Fruit fly (Drosophila melanogaster) whole organism, embryonic: ENCODE results near the gene CG43389.

Experiments
- Atf3 ChIP-seq: fragments of 200-800 bp; sonication (Bioruptor generic); optimal IDR thresholded peaks from 3 replicates; lab custom pipeline; 2016; ENCODE audit warnings: missing biosample characterization, missing genetic modification characterization
- C15 ChIP-seq: fragments of 200-800 bp; sonication (Bioruptor generic); IDR thresholded peaks from 3 replicates; pipeline ENCODE4 v1.3.6; 2022; ENCODE audit warnings: missing biosample characterization, missing genetic modification characterization
- CG10654 ChIP-seq: fragments of 200-800 bp; sonication (Bioruptor generic); optimal IDR thresholded peaks from 2 replicates; lab custom pipeline; 2016; ENCODE audit warnings: missing biosample characterization, missing genetic modification characterization
- CG11093 ChIP-seq: fragments of 200-800 bp; sonication (Bioruptor generic); IDR thresholded peaks from 3 replicates; pipeline ENCODE4 v1.3.6; 2022; ENCODE audit warnings: missing biosample characterization, missing genetic modification characterization
- CG12155 ChIP-seq: fragments of 200-800 bp; sonication (Bioruptor generic); optimal IDR thresholded peaks from 3 replicates; lab custom pipeline; 2016; ENCODE audit warnings: missing biosample characterization, missing genetic modification characterization
- CG1233 ChIP-seq: fragments of 200-800 bp; sonication (Bioruptor generic); optimal IDR thresholded peaks from 4 replicates; lab custom pipeline; 2018; ENCODE audit warnings: missing biosample characterization, mild to moderate bottlenecking, missing genetic modification characterization
- CG12391 ChIP-seq: fragments of 200-800 bp; sonication (Bioruptor generic); optimal IDR thresholded peaks from 3 replicates; lab custom pipeline; 2018; ENCODE audit warnings: missing biosample characterization, mild to moderate bottlenecking, missing genetic modification characterization, moderate library complexity
- CG14710 ChIP-seq: fragments of 200-800 bp; sonication (Bioruptor generic); optimal IDR thresholded peaks from 3 replicates; lab custom pipeline; 2019; ENCODE audit warnings: missing biosample characterization, mild to moderate bottlenecking, missing genetic modification characterization, moderate library complexity
- CG16815 ChIP-seq: fragments of 200-800 bp; sonication (Bioruptor generic); optimal IDR thresholded peaks from 3 replicates; lab custom pipeline; 2017; ENCODE audit warnings: missing biosample characterization, mild to moderate bottlenecking, missing genetic modification characterization
- CG17829 ChIP-seq: fragments of 200-800 bp; optimal IDR thresholded peaks from 2 replicates; lab custom pipeline; 2019; ENCODE audit warnings: missing biosample characterization, mild to moderate bottlenecking, missing genetic modification characterization, moderate library complexity
- CG1832 ChIP-seq: fragments of 200-800 bp; sonication (Bioruptor generic); optimal IDR thresholded peaks from 2 replicates; lab custom pipeline; 2017; ENCODE audit warnings: missing biosample characterization, mild to moderate bottlenecking, missing genetic modification characterization, inconsistent platforms
- CG2889 ChIP-seq: fragments of 200-800 bp; sonication (Bioruptor generic); IDR thresholded peaks from 3 replicates; pipeline ENCODE4 v1.3.6; 2022; ENCODE audit warnings: missing biosample characterization, missing genetic modification characterization
- CG30431 ChIP-seq: fragments of 200-800 bp; sonication (Bioruptor generic); optimal IDR thresholded peaks from 2 replicates; lab custom pipeline; 2017; ENCODE audit warnings: missing biosample characterization, missing genetic modification characterization
- CG31224 ChIP-seq: fragments of 200-800 bp; sonication (Bioruptor generic); IDR thresholded peaks from 2 replicates; pipeline ENCODE4 v1.3.6; 2022; ENCODE audit warnings: missing biosample characterization, missing genetic modification characterization
- CG3281 ChIP-seq: fragments of 200-800 bp; sonication (Bioruptor generic); optimal IDR thresholded peaks from 3 replicates; lab custom pipeline; 2017; ENCODE audit warnings: missing biosample characterization, mild to moderate bottlenecking, missing genetic modification characterization
- CG4617 ChIP-seq: fragments of 200-800 bp; sonication (Bioruptor generic); optimal IDR thresholded peaks from 3 replicates; lab custom pipeline; 2016; ENCODE audit warnings: missing biosample characterization, missing genetic modification characterization, borderline replicate concordance
- CG5245 ChIP-seq: fragments of 200-800 bp; sonication (Bioruptor generic); optimal IDR thresholded peaks from 3 replicates; lab custom pipeline; 2016; ENCODE audit warnings: missing biosample characterization, missing genetic modification characterization
- CoRest ChIP-seq: fragments of 200-800 bp; sonication (Bioruptor generic); optimal IDR thresholded peaks from 3 replicates; lab custom pipeline; 2018; ENCODE audit warnings: missing biosample characterization, mild to moderate bottlenecking, missing genetic modification characterization, moderate library complexity
- D19A ChIP-seq: fragments of 200-800 bp; optimal IDR thresholded peaks from 3 replicates; lab custom pipeline; 2019; ENCODE audit warnings: missing biosample characterization, mild to moderate bottlenecking, missing genetic modification characterization, moderate library complexity
- Dref ChIP-seq: fragments of 200-800 bp; sonication (Bioruptor generic); IDR thresholded peaks from 2 replicates; pipeline ENCODE4 v1.3.6; 2022; ENCODE audit warnings: missing biosample characterization, missing genetic modification characterization
- Elba2 ChIP-seq: fragments of 200-800 bp; sonication (Bioruptor generic); optimal IDR thresholded peaks from 3 replicates; lab custom pipeline; 2016; ENCODE audit warnings: missing biosample characterization, missing genetic modification characterization
- Fer2 ChIP-seq: fragments of 200-800 bp; sonication (Bioruptor generic); optimal IDR thresholded peaks from 2 replicates; lab custom pipeline; 2018; ENCODE audit warnings: missing biosample characterization, mild to moderate bottlenecking, missing genetic modification characterization, moderate library complexity
- Hand ChIP-seq: fragments of 200-800 bp; sonication (Bioruptor generic); optimal IDR thresholded peaks from 2 replicates; lab custom pipeline; 2017; ENCODE audit warnings: mild to moderate bottlenecking, missing biosample characterization, missing genetic modification reagents, missing genetic modification characterization
- HmgZ ChIP-seq: fragments of 200-800 bp; sonication (Bioruptor generic); optimal IDR thresholded peaks from 2 replicates; lab custom pipeline; 2018; ENCODE audit warnings: missing biosample characterization, mild to moderate bottlenecking, missing genetic modification characterization
- Hr78 ChIP-seq, 2 experiments: fragments of 200-800 bp in 1 of 2; fragments of >200 bp in 1 of 2; sonication (Bioruptor generic) in 1 of 2; optimal IDR thresholded peaks; 2 replicates each; lab custom pipeline; 2017 to 2019; ENCODE audit warnings: missing biosample characterization in 2 of 2, missing genetic modification characterization in 2 of 2, mild to moderate bottlenecking in 1 of 2, moderate library complexity in 1 of 2
- Hsf ChIP-seq: fragments of 200-800 bp; sonication (Bioruptor generic); optimal IDR thresholded peaks from 3 replicates; lab custom pipeline; 2016; ENCODE audit warnings: missing biosample characterization, missing genetic modification characterization
- Med ChIP-seq: fragments of 200-800 bp; sonication (Bioruptor generic); peaks from one replicate; lab custom pipeline; 2016; ENCODE audit warnings: missing biosample characterization, missing genetic modification characterization, mild to moderate bottlenecking, inconsistent platforms, moderate library complexity
- Ptx1 ChIP-seq: fragments of 200-800 bp; sonication (Bioruptor generic); IDR thresholded peaks from 2 replicates; pipeline ENCODE4 v1.3.6; 2022; ENCODE audit warnings: missing biosample characterization, missing genetic modification characterization
- Sin3A ChIP-seq: fragments of >200 bp; optimal IDR thresholded peaks from 2 replicates; lab custom pipeline; 2018
- Stat92E ChIP-seq, 3 experiments: fragments of >200 bp in 2 of 3; fragments of 200-800 bp in 1 of 3; sonication (Bioruptor generic) in 1 of 3; optimal IDR thresholded peaks; 2 replicates each; lab custom pipeline; 2017 to 2019; ENCODE audit warnings: missing biosample characterization in 3 of 3, missing genetic modification characterization in 3 of 3, mild to moderate bottlenecking in 1 of 3, moderate library complexity in 1 of 3
- Vsx1 ChIP-seq: fragments of 200-800 bp; sonication (Bioruptor generic); optimal IDR thresholded peaks from 2 replicates; lab custom pipeline; 2017; ENCODE audit warnings: missing biosample characterization, mild to moderate bottlenecking, missing genetic modification characterization, missing genetic modification reagents
- chn ChIP-seq: fragments of 200-800 bp; sonication (Bioruptor generic); optimal IDR thresholded peaks from 2 replicates; lab custom pipeline; 2016; ENCODE audit warnings: missing biosample characterization, missing genetic modification characterization
- crc ChIP-seq: fragments of 200-800 bp; sonication (Bioruptor generic); optimal IDR thresholded peaks from 2 replicates; lab custom pipeline; 2016; ENCODE audit warnings: missing biosample characterization, missing genetic modification characterization
- dysf ChIP-seq: fragments of 200-800 bp; sonication (Bioruptor generic); IDR thresholded peaks from 3 replicates; pipeline ENCODE4 v1.3.6; 2022; ENCODE audit warnings: missing biosample characterization, missing genetic modification characterization
- en ChIP-seq: fragments of 200-800 bp; sonication (Bioruptor generic); optimal IDR thresholded peaks from 2 replicates; lab custom pipeline; 2016; ENCODE audit warnings: missing biosample characterization, missing genetic modification characterization
- ewg ChIP-seq: fragments of 200-800 bp; sonication (Bioruptor generic); optimal IDR thresholded peaks from 3 replicates; lab custom pipeline; 2017; ENCODE audit warnings: mild to moderate bottlenecking, missing biosample characterization, missing genetic modification reagents, missing genetic modification characterization
- fd96Cb ChIP-seq: fragments of 200-800 bp; sonication (Bioruptor generic); optimal IDR thresholded peaks from 2 replicates; lab custom pipeline; 2018; ENCODE audit warnings: missing biosample characterization, mild to moderate bottlenecking, missing genetic modification characterization, moderate library complexity
- fru ChIP-seq: fragments of >200 bp; optimal IDR thresholded peaks from 2 replicates; lab custom pipeline; 2017
- grn ChIP-seq: fragments of 200-800 bp; sonication (Bioruptor generic); optimal IDR thresholded peaks from 3 replicates; lab custom pipeline; 2017; ENCODE audit warnings: missing biosample characterization, missing genetic modification characterization
- jumu ChIP-seq: fragments of 200-800 bp; sonication (Bioruptor generic); optimal IDR thresholded peaks from 3 replicates; lab custom pipeline; 2016; ENCODE audit warnings: missing biosample characterization, missing genetic modification characterization
- kay ChIP-seq: fragments of 200-800 bp; sonication (Bioruptor generic); optimal IDR thresholded peaks from 2 replicates; lab custom pipeline; 2016; ENCODE audit warnings: missing biosample characterization, missing genetic modification characterization
- lab ChIP-seq: fragments of 200-800 bp; sonication (Bioruptor generic); optimal IDR thresholded peaks from 3 replicates; lab custom pipeline; 2017; ENCODE audit warnings: missing biosample characterization, missing genetic modification characterization, mild to moderate bottlenecking, moderate library complexity, missing genetic modification reagents
- schlank ChIP-seq: fragments of 200-800 bp; sonication (Bioruptor generic); optimal IDR thresholded peaks from 2 replicates; lab custom pipeline; 2018; ENCODE audit warnings: missing biosample characterization, mild to moderate bottlenecking, missing genetic modification characterization
- sima ChIP-seq: fragments of 200-800 bp; sonication (Bioruptor generic); optimal IDR thresholded peaks from 2 replicates; lab custom pipeline; 2016; ENCODE audit warnings: missing biosample characterization, missing genetic modification characterization
- slp2 ChIP-seq: fragments of 200-800 bp; sonication (Bioruptor generic); optimal IDR thresholded peaks from 2 replicates; lab custom pipeline; 2016; ENCODE audit warnings: missing biosample characterization, missing genetic modification characterization
- sr ChIP-seq: fragments of 200-800 bp; sonication (Bioruptor generic); IDR thresholded peaks from 3 replicates; pipeline ENCODE4 v1.3.6; 2022; ENCODE audit warnings: missing biosample characterization, missing genetic modification characterization
- tin ChIP-seq: fragments of 200-800 bp; sonication (Bioruptor generic); optimal IDR thresholded peaks from 3 replicates; lab custom pipeline; 2016; ENCODE audit warnings: missing biosample characterization, missing genetic modification characterization
- trem ChIP-seq: fragments of 200-800 bp; optimal IDR thresholded peaks from 3 replicates; lab custom pipeline; 2019; ENCODE audit warnings: missing biosample characterization, mild to moderate bottlenecking, missing genetic modification characterization, moderate library complexity
- z ChIP-seq: fragments of 200-800 bp; sonication (Bioruptor generic); IDR thresholded peaks from 3 replicates; pipeline ENCODE4 v1.3.6; 2022; ENCODE audit warnings: missing biosample characterization, missing genetic modification characterization
- zf30C ChIP-seq: fragments of 200-800 bp; sonication (Bioruptor generic); optimal IDR thresholded peaks from 3 replicates; lab custom pipeline; 2018; ENCODE audit warnings: missing biosample characterization, mild to moderate bottlenecking, missing genetic modification characterization

CG43389 gene

DNA sequence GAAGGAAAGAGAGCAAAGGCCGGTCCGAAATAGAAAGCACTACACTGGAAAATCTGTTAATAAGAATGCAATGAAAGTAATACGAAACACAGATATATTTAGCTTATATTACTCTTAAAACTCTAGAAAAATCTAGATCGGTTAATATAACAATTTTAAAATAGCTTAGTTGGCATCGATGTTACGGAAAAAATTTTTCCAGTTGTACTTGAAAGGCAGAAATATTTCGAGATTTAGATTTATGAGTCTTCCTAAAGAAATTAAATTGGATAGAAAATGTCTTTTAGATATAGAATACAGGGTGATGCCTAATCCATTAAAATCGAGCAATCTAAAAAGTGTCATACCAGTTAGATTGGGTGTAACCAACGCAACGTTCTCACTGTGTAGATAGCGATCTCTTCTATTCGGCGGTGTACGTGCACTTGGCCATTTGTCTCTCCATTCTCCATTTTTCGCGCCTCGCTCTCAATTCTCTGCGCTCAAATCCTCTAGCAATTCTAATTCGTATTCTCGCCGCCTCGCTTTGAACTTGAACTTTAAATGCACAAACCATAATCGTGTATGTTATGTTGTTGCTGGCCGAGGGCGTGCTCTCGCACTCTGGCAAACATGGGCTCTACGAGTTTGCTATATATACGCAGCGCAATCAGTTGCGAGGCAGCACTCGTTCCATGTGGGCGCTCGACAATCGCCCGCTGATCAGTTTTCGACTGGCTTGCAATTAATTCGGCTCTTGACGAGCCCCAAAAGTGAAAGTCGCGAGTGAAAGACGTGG, 2.4 kb downstream of the CG43389 start (continued):
- TF ChIP-seq CG12391 (tag; lab: Kevin White, UChicago): peak; percentile 96
- TF ChIP-seq HmgZ (tag; lab: Kevin White, UChicago): peak; percentile 89
- TF ChIP-seq CG3281 (GFP tag; lab: Kevin White, UChicago): peak; percentile 95
- peak; percentile 89 for TF ChIP-seq CG12155 (GFP tag; lab: Kevin White, UChicago)
- TF ChIP-seq Hand (GFP tag; lab: Kevin White, UChicago): peak; percentile 90
- peak; percentile 91 for TF ChIP-seq CG1233
- peak; percentile 91 for TF ChIP-seq zf30C
- peak; percentile 95 for TF ChIP-seq CG17829
- peak; percentile 96 for TF ChIP-seq slp2
- peak; percentile 83 for TF ChIP-seq Vsx1 (GFP tag; lab: Kevin White, UChicago)
- TF ChIP-seq Fer2 (tag; lab: Kevin White, UChicago): peak; percentile 80
- TF ChIP-seq Stat92E (GFP tag; optimal IDR thresholded peaks at IDR 0.05; lab: Kevin White, UChicago): peak in 1 of 3 experiments; percentile 77
- TF ChIP-seq CG11093: peak; percentile 88
- peak; percentile 89 for TF ChIP-seq lab
- TF ChIP-seq CG31224 (GFP tag; lab: Robert Waterston, UW): peak; percentile 70
- TF ChIP-seq CG1832: no peak
- peak; percentile 80 for TF ChIP-seq en (GFP tag; lab: Kevin White, UChicago)
- TF ChIP-seq Med (GFP tag; lab: Kevin White, UChicago): peak; percentile 97
- peak; percentile 93 for TF ChIP-seq jumu
- TF ChIP-seq grn (GFP tag; lab: Kevin White, UChicago): peak; percentile 99
- TF ChIP-seq Sin3A: no peak
- TF ChIP-seq kay (GFP tag; lab: Kevin White, UChicago): peak; percentile 89
- TF ChIP-seq Dref (GFP tag; lab: Robert Waterston, UW): no peak
- peak; percentile 90 for TF ChIP-seq D19A (tag; lab: Kevin White, UChicago)
- TF ChIP-seq sima (GFP tag; lab: Kevin White, UChicago): peak; percentile 84
- peak; percentile 98 for TF ChIP-seq CoRest (tag; lab: Kevin White, UChicago)
- peak; percentile 96 for TF ChIP-seq CG14710 (tag; lab: Kevin White, UChicago)
- no peak for TF ChIP-seq sr
- peak; percentile 61; the same call in 1 of the 3 replicates for TF ChIP-seq C15 (GFP tag; lab: Robert Waterston, UW)
- peak; percentile 97 for TF ChIP-seq CG16815 (GFP tag; lab: Kevin White, UChicago)
- peak; percentile 89 for TF ChIP-seq trem (tag; lab: Kevin White, UChicago)
- peak; percentile 92 for TF ChIP-seq chn
- TF ChIP-seq Elba2 (GFP tag; lab: Kevin White, UChicago): peak; percentile 63
- TF ChIP-seq Atf3: peak; percentile 94
- TF ChIP-seq schlank: peak; percentile 76
- peak; percentile 92 for TF ChIP-seq crc (GFP tag; lab: Kevin White, UChicago)
- no peak for TF ChIP-seq z
- peak; percentile 85 for TF ChIP-seq CG2889 (GFP tag; lab: Robert Waterston, UW)
- TF ChIP-seq fd96Cb (tag; lab: Kevin White, UChicago): peak; percentile 93
- TF ChIP-seq CG30431 (GFP tag; lab: Kevin White, UChicago): peak; percentile 94
- peak; percentile 96 for TF ChIP-seq tin (GFP tag; lab: Kevin White, UChicago)
- peak; percentile 83 for TF ChIP-seq CG10654 (GFP tag; lab: Kevin White, UChicago)
- peak; percentile 91 for TF ChIP-seq ewg (GFP tag; lab: Kevin White, UChicago)
- peak; percentile 93 for TF ChIP-seq dysf
- TF ChIP-seq CG5245 (GFP tag; lab: Kevin White, UChicago): peak; percentile 92
- peak; percentile 85 for TF ChIP-seq CG4617
- TF ChIP-seq Hsf: peak; percentile 97
- TF ChIP-seq Ptx1: peak; percentile 88
- TF ChIP-seq Hr78 (GFP tag; optimal IDR thresholded peaks at IDR 0.05; lab: Kevin White, UChicago): peak in 1 of 2 experiments; percentile 92
- no peak for TF ChIP-seq fru (lab: Kevin White, UChicago)
